Fruit fly (Drosophila melanogaster): ENCODE results near the gene sfl.

DNA sequence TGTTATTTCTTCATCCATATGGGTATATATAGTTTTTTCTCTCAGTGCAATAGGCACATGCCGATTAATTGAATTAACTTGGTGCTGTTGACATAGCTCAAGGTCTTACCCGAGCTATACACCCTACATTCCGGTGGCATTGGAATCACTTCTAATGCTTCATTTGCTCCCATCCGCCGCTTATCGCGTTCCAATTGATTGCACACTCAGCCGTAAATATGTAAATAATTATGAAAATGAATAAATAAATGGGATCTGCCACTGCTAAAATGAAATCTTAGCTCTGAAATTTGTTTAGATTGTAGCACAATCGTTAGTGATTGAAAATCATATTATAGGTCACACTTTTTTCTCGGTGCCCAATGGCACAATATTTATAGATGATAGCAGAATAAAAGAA is 21.4 kb downstream of the sfl start:
- no peak for TF ChIP-seq CG32121 (GFP tag; IDR thresholded peaks at IDR 0.05)
- no peak for TF ChIP-seq Snoo (tag; optimal IDR thresholded peaks at IDR 0.05)
- no peak for TF ChIP-seq CG8159 (tag; optimal IDR thresholded peaks at IDR 0.05)
- TF ChIP-seq EcR (GFP tag; optimal IDR thresholded peaks at IDR 0.05), result no peak
- no peak for TF ChIP-seq CG4496 (GFP tag; IDR thresholded peaks at IDR 0.05)
- TF ChIP-seq fd96Ca (GFP tag; IDR thresholded peaks at IDR 0.05), result no peak
- no peak for TF ChIP-seq Pif1A (GFP tag; optimal IDR thresholded peaks at IDR 0.05)

Measured in whole organism, pupa.